Fruit fly (Drosophila melanogaster): ENCODE measurements around the gene CG32536.

CG32536 gene

DNA sequence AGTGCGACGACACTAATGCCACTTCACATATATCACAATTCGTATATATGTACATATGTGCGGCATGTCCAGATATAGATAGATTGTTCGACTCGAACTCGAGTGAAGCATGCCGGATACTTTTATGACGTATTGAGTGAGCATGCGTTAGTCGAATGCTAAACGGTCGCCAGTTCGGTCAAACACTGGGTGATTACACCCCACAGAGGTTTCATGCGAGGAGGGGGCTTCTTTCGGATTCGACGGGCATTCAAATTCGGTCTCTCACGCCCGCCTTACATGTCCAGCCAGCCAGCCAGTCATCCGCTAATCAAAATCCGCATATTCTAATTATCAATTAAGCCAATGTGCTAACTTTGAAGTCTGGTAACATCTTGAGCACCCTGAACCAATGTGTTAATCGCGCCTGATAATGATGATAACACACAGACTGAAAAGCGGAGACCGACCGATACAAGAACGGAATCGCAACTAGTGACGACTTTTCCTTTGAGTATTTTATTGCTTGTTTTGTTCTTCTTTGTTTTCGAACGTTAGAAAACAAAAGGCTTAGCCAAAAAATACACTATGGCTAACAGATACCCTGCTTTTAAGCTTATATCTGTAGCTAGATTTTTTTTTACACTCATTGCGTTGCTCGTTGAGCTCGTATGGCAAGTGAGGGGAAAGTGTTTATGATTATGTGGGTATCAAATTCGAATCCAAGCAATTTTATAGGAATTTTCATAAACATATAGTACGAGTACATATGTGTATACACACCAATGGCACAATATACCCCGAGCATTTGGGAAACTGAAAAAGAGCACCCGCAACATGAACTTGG lies 15.3 kb upstream of the CG32536 start (continued):
- no peak for TF ChIP-seq disco-r (GFP tag; optimal IDR thresholded peaks at IDR 0.05)
- no peak for TF ChIP-seq Lpt (GFP tag; optimal IDR thresholded peaks at IDR 0.05)
- no peak for TF ChIP-seq CG12071 (GFP tag; optimal IDR thresholded peaks at IDR 0.05)
- peak; percentile 17 for TF ChIP-seq CG5180 (GFP tag; optimal IDR thresholded peaks at IDR 0.05)
- no peak for TF ChIP-seq Dip2 (GFP tag; IDR thresholded peaks at IDR 0.05)
- no peak for TF ChIP-seq pb (GFP tag; optimal IDR thresholded peaks at IDR 0.05)
- TF ChIP-seq odd (GFP tag; optimal IDR thresholded peaks at IDR 0.05) = no peak
- no peak for TF ChIP-seq Ets97D (GFP tag; optimal IDR thresholded peaks at IDR 0.05)
- TF ChIP-seq al (GFP tag; IDR thresholded peaks at IDR 0.05) = no peak
- peak; percentile 67; the same call in 2 of the 3 replicates for TF ChIP-seq z (GFP tag; IDR thresholded peaks at IDR 0.05)
- no peak for TF ChIP-seq sisA (GFP tag; IDR thresholded peaks at IDR 0.05)
- TF ChIP-seq p53 (GFP tag; optimal IDR thresholded peaks at IDR 0.05) = no peak
- TF ChIP-seq Trl (optimal IDR thresholded peaks at IDR 0.05) = no peak
- no peak for TF ChIP-seq Trl (GFP tag; optimal IDR thresholded peaks at IDR 0.05)
- TF ChIP-seq prd (optimal IDR thresholded peaks at IDR 0.05) = no peak
- TF ChIP-seq prd (GFP tag; IDR thresholded peaks at IDR 0.05) = no peak
- no peak for TF ChIP-seq CG17359 (tag; optimal IDR thresholded peaks at IDR 0.05)
- TF ChIP-seq CG15696 (tag; optimal IDR thresholded peaks at IDR 0.05) = no peak
- no peak for TF ChIP-seq Awh (GFP tag; IDR thresholded peaks at IDR 0.05)
- no peak for TF ChIP-seq abd-A (tag; optimal IDR thresholded peaks at IDR 0.05)
- no peak for TF ChIP-seq CG12769 (tag; optimal IDR thresholded peaks at IDR 0.05)
- no peak for TF ChIP-seq Nf-YA (GFP tag; IDR thresholded peaks at IDR 0.05)
- TF ChIP-seq D19A (tag; optimal IDR thresholded peaks at IDR 0.05) = peak; percentile 42
- TF ChIP-seq repo (GFP tag; optimal IDR thresholded peaks at IDR 0.05) = no peak
- no peak for TF ChIP-seq CG13296 (GFP tag; optimal IDR thresholded peaks at IDR 0.05)
- TF ChIP-seq CG2678 (tag; optimal IDR thresholded peaks at IDR 0.05) = peak; percentile 14
- TF ChIP-seq Hand (GFP tag; optimal IDR thresholded peaks at IDR 0.05) = no peak
- TF ChIP-seq CG14710 (tag; optimal IDR thresholded peaks at IDR 0.05) = no peak
- TF ChIP-seq slou (GFP tag; optimal IDR thresholded peaks at IDR 0.05) = no peak
- no peak for TF ChIP-seq Hr78 (GFP tag; optimal IDR thresholded peaks at IDR 0.05)
- TF ChIP-seq ems (GFP tag; optimal IDR thresholded peaks at IDR 0.05) = no peak
- peak; percentile 25 for TF ChIP-seq CG3281 (GFP tag; optimal IDR thresholded peaks at IDR 0.05)
- TF ChIP-seq CG8924 (tag; optimal IDR thresholded peaks at IDR 0.05) = no peak
- TF ChIP-seq C15 (GFP tag; IDR thresholded peaks at IDR 0.05) = no peak
- TF ChIP-seq toy (GFP tag; IDR thresholded peaks at IDR 0.05) = no peak
- no peak for TF ChIP-seq CG7839 (tag; optimal IDR thresholded peaks at IDR 0.05)
- TF ChIP-seq CG8765 (GFP tag; IDR thresholded peaks at IDR 0.05) = no peak
- no peak for TF ChIP-seq CG6689 (GFP tag; IDR thresholded peaks at IDR 0.05)
- TF ChIP-seq CG10267 (tag; optimal IDR thresholded peaks at IDR 0.05) = no peak
- no peak for TF ChIP-seq NC2α (GFP tag; optimal IDR thresholded peaks at IDR 0.05)
- no peak for TF ChIP-seq chm (GFP tag; IDR thresholded peaks at IDR 0.05)
- peak; percentile 48 for TF ChIP-seq CG2120 (GFP tag; optimal IDR thresholded peaks at IDR 0.05)
- TF ChIP-seq CG4854 (GFP tag; optimal IDR thresholded peaks at IDR 0.05) = no peak
- no peak for TF ChIP-seq pfk (GFP tag; optimal IDR thresholded peaks at IDR 0.05)
- no peak for TF ChIP-seq vvl (GFP tag; IDR thresholded peaks at IDR 0.05)
- TF ChIP-seq Dek (tag; optimal IDR thresholded peaks at IDR 0.05) = no peak
- no peak for TF ChIP-seq CG11398 (GFP tag; optimal IDR thresholded peaks at IDR 0.05)
- TF ChIP-seq Stat92E (GFP tag; optimal IDR thresholded peaks at IDR 0.05) = no peak
- no peak for TF ChIP-seq NC2β (GFP tag; optimal IDR thresholded peaks at IDR 0.05)
- peak; percentile 18 for TF ChIP-seq Meics (GFP tag; optimal IDR thresholded peaks at IDR 0.05)
- no peak for TF ChIP-seq CG8478 (optimal IDR thresholded peaks at IDR 0.05)

All from whole organism, embryonic.